Fruit fly (Drosophila melanogaster) whole organism, pupa: ENCODE results near the gene CG13667.
A peak's percentile ranks its signal among the peaks of the same experiment; 100 is the strongest.

Experiments used
- CG10348 ChIP-seq: fragments of 200-800 bp; sonication (Bioruptor generic); IDR thresholded peaks from 2 replicates; pipeline ENCODE4 v1.3.6; 2022; ENCODE audit warnings: missing biosample characterization, missing genetic modification characterization
- CG12605 ChIP-seq: fragments of 200-800 bp; sonication (Bioruptor generic); IDR thresholded peaks from 2 replicates; pipeline ENCODE4 v1.3.6; 2022; ENCODE audit warnings: missing biosample characterization, missing genetic modification characterization
- CG13204 ChIP-seq: fragments of 200-800 bp; sonication (Bioruptor generic); optimal IDR thresholded peaks from 2 replicates; lab custom pipeline; 2018; ENCODE audit warnings: missing biosample characterization, mild to moderate bottlenecking, missing genetic modification characterization, moderate library complexity
- CG14655 ChIP-seq: fragments of 200-800 bp; sonication (Bioruptor generic); optimal IDR thresholded peaks from 3 replicates; lab custom pipeline; 2017; ENCODE audit warnings: mild to moderate bottlenecking, missing biosample characterization, missing genetic modification reagents, missing genetic modification characterization
- CG15710 ChIP-seq: fragments of 200-800 bp; sonication (Bioruptor generic); optimal IDR thresholded peaks from 2 replicates; lab custom pipeline; 2018; ENCODE audit warnings: missing biosample characterization, mild to moderate bottlenecking, missing genetic modification characterization, moderate library complexity
- CG17806 ChIP-seq: fragments of 200-800 bp; sonication (Bioruptor generic); optimal IDR thresholded peaks from 2 replicates; lab custom pipeline; 2018; ENCODE audit warnings: missing biosample characterization, mild to moderate bottlenecking, missing genetic modification characterization, moderate library complexity
- CG32121 ChIP-seq: fragments of 200-800 bp; sonication (Bioruptor generic); IDR thresholded peaks from 2 replicates; pipeline ENCODE4 v1.3.6; 2022; ENCODE audit warnings: missing biosample characterization, missing genetic modification characterization
- CG34367 ChIP-seq: fragments of 200-800 bp; sonication (Bioruptor generic); optimal IDR thresholded peaks from 2 replicates; lab custom pipeline; 2018; ENCODE audit warnings: missing biosample characterization, mild to moderate bottlenecking, missing genetic modification characterization
- CG4496 ChIP-seq: fragments of 200-800 bp; sonication (Bioruptor generic); IDR thresholded peaks from 3 replicates; pipeline ENCODE4 v1.3.6; 2022; ENCODE audit warnings: missing biosample characterization, missing genetic modification characterization
- CG8159 ChIP-seq: fragments of 200-800 bp; sonication (Bioruptor generic); optimal IDR thresholded peaks from 3 replicates; lab custom pipeline; 2018; ENCODE audit warnings: missing biosample characterization, mild to moderate bottlenecking, missing genetic modification characterization, moderate library complexity
- CG8301 ChIP-seq: fragments of 200-800 bp; sonication (Bioruptor generic); optimal IDR thresholded peaks from 2 replicates; lab custom pipeline; 2018; ENCODE audit warnings: missing biosample characterization, mild to moderate bottlenecking, missing genetic modification characterization
- CG9948 ChIP-seq: fragments of 200-800 bp; sonication (Bioruptor generic); optimal IDR thresholded peaks from 2 replicates; lab custom pipeline; 2018; ENCODE audit warnings: missing biosample characterization, mild to moderate bottlenecking, missing genetic modification characterization, moderate library complexity
- D1 ChIP-seq: fragments of 200-800 bp; sonication (Bioruptor generic); optimal IDR thresholded peaks from 2 replicates; lab custom pipeline; 2018; ENCODE audit warnings: missing biosample characterization, mild to moderate bottlenecking, missing genetic modification characterization, moderate library complexity
- EcR ChIP-seq: fragments of 200-800 bp; sonication (Bioruptor generic); optimal IDR thresholded peaks from 3 replicates; lab custom pipeline; 2019; ENCODE audit warnings: missing biosample characterization, missing genetic modification characterization, mild to moderate bottlenecking, moderate library complexity, missing genetic modification reagents
- Ets98B ChIP-seq: fragments of 200-800 bp; sonication (Bioruptor generic); IDR thresholded peaks from 2 replicates; pipeline ENCODE4 v1.3.6; 2022; ENCODE audit warnings: missing biosample characterization, missing genetic modification characterization
- Pif1A ChIP-seq: fragments of 200-800 bp; sonication (Bioruptor generic); optimal IDR thresholded peaks from 3 replicates; lab custom pipeline; 2016; ENCODE audit warnings: missing biosample characterization, missing genetic modification characterization
- Pif1B ChIP-seq: fragments of 200-800 bp; sonication (Bioruptor generic); optimal IDR thresholded peaks from 3 replicates; lab custom pipeline; 2016; ENCODE audit warnings: missing biosample characterization, missing genetic modification characterization
- Snoo ChIP-seq: fragments of 200-800 bp; sonication (Bioruptor generic); optimal IDR thresholded peaks from 3 replicates; lab custom pipeline; 2017; ENCODE audit warnings: missing biosample characterization, mild to moderate bottlenecking, missing genetic modification characterization, inconsistent platforms
- fd96Ca ChIP-seq: fragments of 200-800 bp; sonication (Bioruptor generic); IDR thresholded peaks from 3 replicates; pipeline ENCODE4 v1.3.6; 2022; ENCODE audit warnings: missing biosample characterization, missing genetic modification characterization
- gl ChIP-seq: fragments of 200-800 bp; sonication (Bioruptor generic); optimal IDR thresholded peaks from 2 replicates; lab custom pipeline; 2018; ENCODE audit warnings: missing biosample characterization, mild to moderate bottlenecking, missing genetic modification characterization
- rn ChIP-seq: fragments of 200-800 bp; sonication (Bioruptor generic); IDR thresholded peaks from 2 replicates; pipeline ENCODE4 v1.3.6; 2022; ENCODE audit warnings: missing biosample characterization, missing genetic modification characterization

Gene CG13667

dm6 chr3L:8453443-8454360 lies 48.4 kb downstream of the CG13667 start:
- TF ChIP-seq CG8159 (tag; lab: Kevin White, UChicago), result no peak
- TF ChIP-seq Pif1B, result peak; percentile 21

dm6 chr3L:8455015-8455908 lies 50.0 kb downstream of the CG13667 start:
- TF ChIP-seq CG10348 (GFP tag; lab: Robert Waterston, UW), result no peak
- peak; percentile 86 for TF ChIP-seq fd96Ca
- peak; percentile 92 for TF ChIP-seq CG34367 (tag; lab: Kevin White, UChicago)
- peak; percentile 95 for TF ChIP-seq CG8301 (tag; lab: Kevin White, UChicago)
- TF ChIP-seq CG17806, result peak; percentile 96
- TF ChIP-seq CG14655 (GFP tag; lab: Kevin White, UChicago), result peak; percentile 96
- peak; percentile 82 for TF ChIP-seq EcR
- TF ChIP-seq D1 (tag; lab: Kevin White, UChicago), result peak; percentile 97
- TF ChIP-seq CG12605, result peak; percentile 86
- TF ChIP-seq gl (tag; lab: Kevin White, UChicago), result peak; percentile 88
- peak; percentile 100 for TF ChIP-seq CG8159 (tag; lab: Kevin White, UChicago)
- TF ChIP-seq Pif1A (GFP tag; lab: Kevin White, UChicago), result peak; percentile 96
- TF ChIP-seq CG13204 (GFP tag; lab: Kevin White, UChicago), result peak; percentile 71
- peak; percentile 88 for TF ChIP-seq CG4496
- peak; percentile 90 for TF ChIP-seq CG32121 (GFP tag; lab: Robert Waterston, UW)
- peak; percentile 96 for TF ChIP-seq Snoo (tag; lab: Kevin White, UChicago)
- peak; percentile 85 for TF ChIP-seq Ets98B (GFP tag; lab: Robert Waterston, UW)
- peak; percentile 75 for TF ChIP-seq rn (GFP tag; lab: Robert Waterston, UW)
- TF ChIP-seq Pif1B, result peak; percentile 96
- TF ChIP-seq CG15710 (tag; lab: Kevin White, UChicago), result peak; percentile 95
- peak; percentile 97 for TF ChIP-seq CG9948

- no peak for TF ChIP-seq Snoo (tag; lab: Kevin White, UChicago)
- TF ChIP-seq CG13204 (GFP tag; lab: Kevin White, UChicago), result no peak
- TF ChIP-seq rn (GFP tag; lab: Robert Waterston, UW), result no peak
- TF ChIP-seq CG8159 (tag; lab: Kevin White, UChicago), result no peak
- no peak for TF ChIP-seq D1 (tag; lab: Kevin White, UChicago)
- TF ChIP-seq CG12605, result no peak
- TF ChIP-seq Pif1A (GFP tag; lab: Kevin White, UChicago), result no peak
- TF ChIP-seq CG15710 (tag; lab: Kevin White, UChicago), result no peak
- TF ChIP-seq gl (tag; lab: Kevin White, UChicago), result no peak
- no peak for TF ChIP-seq CG14655 (GFP tag; lab: Kevin White, UChicago)
- TF ChIP-seq CG4496, result no peak
- TF ChIP-seq fd96Ca, result no peak
- TF ChIP-seq Ets98B (GFP tag; lab: Robert Waterston, UW), result no peak
- no peak for TF ChIP-seq EcR
- no peak for TF ChIP-seq CG17806
- TF ChIP-seq Pif1B, result no peak
- TF ChIP-seq, all 21 proteins: peak for 0
Observed at dm6 chr3L:8456472-8457049, 51.3 kb downstream of the CG13667 start.
